Worm (Caenorhabditis elegans): Measurements from ENCODE around the gene hsp-75.

The hsp-75 gene

ce11 chrIII:7180613-7181012 is 45.9 kb downstream of the hsp-75 start, which contains the start of gene ndab-2 (continued):
- TF ChIP-seq C17E4.6 (GFP tag; IDR thresholded peaks at IDR 0.05) (no peak), F23B12.7 (tag; optimal IDR thresholded peaks at IDR 0.05; ENCODE audit: insufficient read depth) (no peak), dpl-1 (GFP tag; optimal IDR thresholded peaks at IDR 0.05) (no peak), F33H1.4 (GFP tag; IDR thresholded peaks at IDR 0.05) (peak; percentile 59), egl-18 (GFP tag; IDR thresholded peaks at IDR 0.05) (no peak), ceh-27 (GFP tag; optimal IDR thresholded peaks at IDR 0.05) (no peak), F22D6.2 (tag; optimal IDR thresholded peaks at IDR 0.05) (no peak), attf-6 (GFP tag; IDR thresholded peaks at IDR 0.05) (peak; percentile 79), ztf-26 (tag; optimal IDR thresholded peaks at IDR 0.05) (no peak), lin-54 (GFP tag; optimal IDR thresholded peaks at IDR 0.05) (peak; percentile 65), hmg-1.2 (GFP tag; IDR thresholded peaks at IDR 0.05) (peak; percentile 30; the same call in 1 of the 2 replicates), T26A5.8 (tag; optimal IDR thresholded peaks at IDR 0.05) (no peak), efl-1 (GFP tag; optimal IDR thresholded peaks at IDR 0.05) (no peak), aptf-3 (GFP tag; IDR thresholded peaks at IDR 0.05) (0 out of 2 replicates have a peak, but pooled peaks have one; percentile 51), ztf-28 (GFP tag; IDR thresholded peaks at IDR 0.05) (no peak), madf-8 (GFP tag; conservative IDR thresholded peaks at IDR 0.05) (no peak), ztf-18 (tag; optimal IDR thresholded peaks at IDR 0.05) (peak; percentile 13), mel-28 (tag; optimal IDR thresholded peaks at IDR 0.05; ENCODE audit: borderline replicate concordance) (no peak), ama-1 (optimal IDR thresholded peaks at IDR 0.05) (no peak), ama-1 (GFP tag; optimal IDR thresholded peaks at IDR 0.05) (peak in 1 of 2 experiments; percentile 73), ztf-6 (GFP tag; IDR thresholded peaks at IDR 0.05) (no peak), rec-8 (tag; optimal IDR thresholded peaks at IDR 0.05) (no peak), ccch-3 (GFP tag; optimal IDR thresholded peaks at IDR 0.05) (no peak), unc-130 (GFP tag; optimal IDR thresholded peaks at IDR 0.05) (no peak), tbx-9 (tag; optimal IDR thresholded peaks at IDR 0.05; ENCODE audit: borderline replicate concordance) (no peak), pha-4 (tag; optimal IDR thresholded peaks at IDR 0.05) (no peak), rcor-1 (GFP tag; IDR thresholded peaks at IDR 0.05) (peak; percentile 74), Y53G8AR.9 (GFP tag; conservative IDR thresholded peaks at IDR 0.05) (peak; percentile 89), dpff-1 (tag; optimal IDR thresholded peaks at IDR 0.05) (peak; percentile 19), nfya-2 (GFP tag; IDR thresholded peaks at IDR 0.05) (no peak), somi-1 (GFP tag; optimal IDR thresholded peaks at IDR 0.05) (no peak), ZK185.1 (tag; optimal IDR thresholded peaks at IDR 0.05; ENCODE audit: poor library complexity, severe bottlenecking) (no peak), Y95B8A.8 (GFP tag; IDR thresholded peaks at IDR 0.05) (no peak), let-607 (tag; optimal IDR thresholded peaks at IDR 0.05) (no peak), ekl-4 (GFP tag; IDR thresholded peaks at IDR 0.05) (peak; percentile 82), him-1 (tag; optimal IDR thresholded peaks at IDR 0.05) (no peak), tbp1 (GFP tag; optimal IDR thresholded peaks at IDR 0.05) (peak; percentile 29), mes-4 (tag; optimal IDR thresholded peaks at IDR 0.05) (no peak), nhr-80 (tag; optimal IDR thresholded peaks at IDR 0.05) (no peak), akir-1 (GFP tag; optimal IDR thresholded peaks at IDR 0.05) (no peak), cebp-1 (GFP tag; IDR thresholded peaks at IDR 0.05) (no peak), cebp-1 (tag; optimal IDR thresholded peaks at IDR 0.05) (peak; percentile 49), fkh-3 (tag; optimal IDR thresholded peaks at IDR 0.05) (no peak), sea-2 (GFP tag; IDR thresholded peaks at IDR 0.05) (no peak), chd-7 (tag; optimal IDR thresholded peaks at IDR 0.05) (no peak), Y53F4B.3 (GFP tag; IDR thresholded peaks at IDR 0.05) (no peak), egl-44 (GFP tag; IDR thresholded peaks at IDR 0.05) (peak; percentile 41; the same call in 1 of the 2 replicates), F39B2.1 (GFP tag; IDR thresholded peaks at IDR 0.05) (0 out of 2 replicates have a peak, but pooled peaks have one; percentile 65), hlh-26 (GFP tag; conservative IDR thresholded peaks at IDR 0.05) (no peak)
